Worm (Caenorhabditis elegans) whole organism, mixed stage, embryonic: Measurements from ENCODE around the gene Y94H6A.7.
A peak's percentile ranks its signal among the peaks of the same experiment; 100 is the strongest.

Experiments used
- blmp-1 ChIP-seq: fragments of 150-350 bp; optimal IDR thresholded peaks from 2 replicates; lab custom pipeline; 2014; ENCODE audit warnings: missing biosample characterization, missing genetic modification characterization
- lsy-2 ChIP-seq: fragments of 150-350 bp; optimal IDR thresholded peaks from 2 replicates; lab custom pipeline; 2014; ENCODE audit warnings: missing biosample characterization, missing genetic modification characterization
- mab-5 ChIP-seq: fragments of 150-350 bp; optimal IDR thresholded peaks from 2 replicates; lab custom pipeline; 2014; ENCODE audit warnings: missing biosample characterization, missing genetic modification characterization
- nhr-237 ChIP-seq: fragments of 150-350 bp; optimal IDR thresholded peaks from 2 replicates; lab custom pipeline; 2014; ENCODE audit warnings: missing biosample characterization, missing genetic modification characterization
- nhr-76 ChIP-seq: sonication (generic microtip); optimal IDR thresholded peaks from 2 replicates; lab custom pipeline; 2017; ENCODE audit warnings: missing biosample characterization, missing genetic modification characterization

- TF ChIP-seq nhr-76 (tag; lab: Kevin White, UChicago) (no peak), lsy-2 (tag; lab: Kevin White, UChicago) (peak; percentile 83), blmp-1 (tag; lab: Kevin White, UChicago) (no peak), nhr-237 (tag; lab: Kevin White, UChicago) (peak; percentile 73), mab-5 (tag; lab: Kevin White, UChicago) (no peak)
These were observed 40.1 kb downstream of the Y94H6A.7 start, which contains the start of gene Y94H6A.3 for ce11 chrIV:2676281-2676680.
